Worm (Caenorhabditis elegans): Measurements from ENCODE around the gene rgs-1.

ce11 chrIII:10060573-10060972, 44.2 kb upstream of the rgs-1 start, which contains the start of gene T16G12.13:
- TF ChIP-seq nhr-11 (tag; optimal IDR thresholded peaks at IDR 0.05) (no peak), skn-1 (tag; optimal IDR thresholded peaks at IDR 0.05) (no peak), aly-2 (tag; optimal IDR thresholded peaks at IDR 0.05) (no peak), blmp-1 (tag; optimal IDR thresholded peaks at IDR 0.05; ENCODE audit: insufficient read depth) (no peak), nhr-237 (tag; optimal IDR thresholded peaks at IDR 0.05) (no peak), ztf-4 (tag; optimal IDR thresholded peaks at IDR 0.05) (no peak), lin-13 (GFP tag; optimal IDR thresholded peaks at IDR 0.05) (no peak), unc-62 (GFP tag; optimal IDR thresholded peaks at IDR 0.05) (no peak), ama-1 (optimal IDR thresholded peaks at IDR 0.05) (no peak), elt-3 (tag; optimal IDR thresholded peaks at IDR 0.05) (no peak), lsy-2 (tag; optimal IDR thresholded peaks at IDR 0.05) (no peak), mab-5 (tag; optimal IDR thresholded peaks at IDR 0.05) (no peak)

All from whole organism, L2 larva.